Fruit fly (Drosophila melanogaster): Measurements from ENCODE around the gene CG14304.

DNA sequence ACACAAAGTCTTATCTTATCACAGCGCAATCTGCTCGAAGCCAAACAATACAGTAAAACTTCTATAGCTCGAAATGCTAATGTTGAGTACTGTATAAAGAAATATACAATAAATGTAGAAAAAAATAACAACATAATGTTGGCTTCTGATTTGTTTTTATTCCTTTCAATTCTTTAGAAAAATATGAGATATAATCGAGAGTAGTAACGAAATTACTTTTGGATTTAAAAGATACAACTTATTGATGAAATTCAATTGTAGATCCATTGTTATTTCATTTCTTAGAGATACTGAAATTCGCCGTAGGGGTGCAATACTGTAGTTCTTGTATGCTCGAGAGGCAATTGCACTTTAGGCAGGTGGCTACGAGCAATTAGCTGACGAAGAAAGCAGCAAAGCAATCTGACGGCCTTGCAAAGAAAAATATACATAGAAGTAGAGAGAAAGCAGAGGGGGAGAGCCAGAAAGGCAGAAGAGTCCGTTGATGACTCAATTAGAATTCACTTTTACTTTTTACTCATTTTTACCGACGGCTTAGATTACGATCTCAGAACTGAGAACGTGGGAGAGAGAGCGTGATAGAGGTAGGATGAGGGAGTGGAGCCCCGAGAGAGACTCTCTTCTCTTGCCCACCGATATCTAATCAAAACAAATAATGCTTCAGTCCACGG is 49.4 kb upstream of the CG14304 start:
- TF ChIP-seq eg (GFP tag; IDR thresholded peaks at IDR 0.05) (peak; percentile 55; the same call in 2 of the 3 replicates), Eip75B (GFP tag; optimal IDR thresholded peaks at IDR 0.05) (peak; percentile 74)
